Fruit fly (Drosophila melanogaster): ENCODE results near the gene Mkp.

dm6 chr3L:224004-224951 is 39.9 kb upstream of the Mkp start:
- TF ChIP-seq CG2202 (tag; optimal IDR thresholded peaks at IDR 0.05) (no peak), tgo (GFP tag; IDR thresholded peaks at IDR 0.05) (no peak), croc (GFP tag; conservative IDR thresholded peaks at IDR 0.05) (no peak), ara (GFP tag; IDR thresholded peaks at IDR 0.05) (peak; percentile 44), CG4854 (GFP tag; optimal IDR thresholded peaks at IDR 0.05) (no peak), sima (GFP tag; optimal IDR thresholded peaks at IDR 0.05) (no peak), Bteb2 (GFP tag; optimal IDR thresholded peaks at IDR 0.05) (no peak), CG10147 (GFP tag; optimal IDR thresholded peaks at IDR 0.05) (no peak), CG15514 (GFP tag; optimal IDR thresholded peaks at IDR 0.05) (peak; percentile 18), ro (GFP tag; IDR thresholded peaks at IDR 0.05) (no peak)

Data from whole organism, embryonic.